Worm (Caenorhabditis elegans): ENCODE data around the gene K02C4.3.

- TF ChIP-seq unc-86 (tag; optimal IDR thresholded peaks at IDR 0.05) (no peak), ztf-11 (tag; optimal IDR thresholded peaks at IDR 0.05) (no peak), ceh-90 (tag; optimal IDR thresholded peaks at IDR 0.05) (no peak), snu-23 (GFP tag; optimal IDR thresholded peaks at IDR 0.05) (no peak), zag-1 (tag; optimal IDR thresholded peaks at IDR 0.05) (no peak), ces-1 (GFP tag; optimal IDR thresholded peaks at IDR 0.05) (no peak), hlh-4 (tag; optimal IDR thresholded peaks at IDR 0.05) (no peak), ceh-88 (GFP tag; IDR thresholded peaks at IDR 0.05) (no peak), lir-3 (tag; optimal IDR thresholded peaks at IDR 0.05; ENCODE audit: poor library complexity) (no peak), lin-13 (GFP tag; optimal IDR thresholded peaks at IDR 0.05) (no peak), alr-1 (tag; optimal IDR thresholded peaks at IDR 0.05; ENCODE audit: borderline replicate concordance) (no peak), mef-2 (tag; optimal IDR thresholded peaks at IDR 0.05) (no peak), pqm-1 (tag; optimal IDR thresholded peaks at IDR 0.05) (no peak), hlh-17 (GFP tag; optimal IDR thresholded peaks at IDR 0.05; ENCODE audit: borderline replicate concordance) (no peak)
These were observed 25.4 kb upstream of the K02C4.3 start, which contains the start of gene lron-4 for ce11 chrII:8112063-8112462.
